Worm (Caenorhabditis elegans) whole organism, L2 larva: ENCODE results near the gene tbc-20.

ENCODE experiments used
- F13H6.1 ChIP-seq: sonication (generic microtip); optimal IDR thresholded peaks from 2 replicates; lab custom pipeline; 2016; ENCODE audit warnings: missing genetic modification characterization, missing compliant biosample characterization
- R02D3.7 ChIP-seq: fragments of 150-350 bp; optimal IDR thresholded peaks from 2 replicates; lab custom pipeline; 2014; ENCODE audit warnings: missing biosample characterization, missing genetic modification characterization
- Y55F3AM.14 ChIP-seq: fragments of 200-800 bp; sonication (Bioruptor generic); optimal IDR thresholded peaks from 2 replicates; lab custom pipeline; 2018; ENCODE audit warnings: mild to moderate bottlenecking, missing genetic modification characterization, missing compliant biosample characterization
- alr-1 ChIP-seq: fragments of 150-350 bp; optimal IDR thresholded peaks from 2 replicates; lab custom pipeline; 2014; ENCODE audit warnings: missing biosample characterization, missing genetic modification characterization
- ama-1 ChIP-seq: fragments of 150-350 bp; optimal IDR thresholded peaks from 2 replicates; lab custom pipeline; 2018; ENCODE audit warnings: inconsistent platforms
- blmp-1 ChIP-seq: sonication (generic microtip); optimal IDR thresholded peaks from 2 replicates; lab custom pipeline; 2017; ENCODE audit warnings: missing genetic modification characterization, mild to moderate bottlenecking, missing compliant biosample characterization, antibody characterized with exemption, moderate library complexity; ENCODE audit not compliant: insufficient read depth
- dmd-4 ChIP-seq: sonication (generic microtip); optimal IDR thresholded peaks from 2 replicates; lab custom pipeline; 2017; ENCODE audit warnings: missing biosample characterization, missing genetic modification characterization
- egl-27 ChIP-seq: sonication (generic microtip); optimal IDR thresholded peaks from 3 replicates; lab custom pipeline; 2017; ENCODE audit warnings: missing biosample characterization, missing genetic modification reagents, missing genetic modification characterization
- elt-1 ChIP-seq: fragments of 150-350 bp; optimal IDR thresholded peaks from 2 replicates; lab custom pipeline; 2014; ENCODE audit warnings: missing biosample characterization, missing genetic modification characterization
- fos-1 ChIP-seq: fragments of 150-350 bp; optimal IDR thresholded peaks from 2 replicates; lab custom pipeline; 2014; ENCODE audit warnings: missing biosample characterization, missing genetic modification characterization
- lin-13 ChIP-seq: fragments of 150-350 bp; optimal IDR thresholded peaks from 2 replicates; lab custom pipeline; 2014; ENCODE audit warnings: missing biosample characterization, missing genetic modification reagents, missing genetic modification characterization
- lsy-2 ChIP-seq, 2 experiments: fragments of 150-350 bp in 1 of 2; sonication (generic microtip) in 1 of 2; optimal IDR thresholded peaks; 2 replicates each; lab custom pipeline; 2014 to 2017; ENCODE audit warnings: missing biosample characterization in 2 of 2, missing genetic modification characterization in 2 of 2
- mdl-1 ChIP-seq, 2 experiments: fragments of 150-350 bp in 1 of 2; sonication (generic microtip) in 1 of 2; optimal IDR thresholded peaks; 2 replicates each; lab custom pipeline; 2017; ENCODE audit warnings: missing biosample characterization in 2 of 2, missing genetic modification characterization in 2 of 2
- nhr-11 ChIP-seq: fragments of 150-350 bp; optimal IDR thresholded peaks from 2 replicates; lab custom pipeline; 2014; ENCODE audit warnings: missing biosample characterization, missing genetic modification characterization
- nhr-12 ChIP-seq: fragments of 150-350 bp; optimal IDR thresholded peaks from 2 replicates; lab custom pipeline; 2014; ENCODE audit warnings: missing biosample characterization, missing genetic modification characterization
- nhr-129 ChIP-seq: fragments of 150-350 bp; optimal IDR thresholded peaks from 2 replicates; lab custom pipeline; 2014; ENCODE audit warnings: missing biosample characterization, missing genetic modification characterization
- nhr-21 ChIP-seq: fragments of 150-350 bp; optimal IDR thresholded peaks from 2 replicates; lab custom pipeline; 2014; ENCODE audit warnings: missing biosample characterization, missing genetic modification characterization
- nhr-25 ChIP-seq: fragments of 150-350 bp; sonication (generic microtip); optimal IDR thresholded peaks from 3 replicates; lab custom pipeline; 2014; ENCODE audit warnings: missing biosample characterization, missing genetic modification characterization
- peb-1 ChIP-seq: fragments of 150-350 bp; optimal IDR thresholded peaks from 2 replicates; lab custom pipeline; 2014; ENCODE audit warnings: missing biosample characterization, missing genetic modification characterization
- sem-4 ChIP-seq: fragments of 150-350 bp; optimal IDR thresholded peaks from 2 replicates; lab custom pipeline; 2014; ENCODE audit warnings: missing biosample characterization, missing genetic modification reagents, missing genetic modification characterization
- skn-1 ChIP-seq: sonication (generic microtip); optimal IDR thresholded peaks from 2 replicates; lab custom pipeline; 2017; ENCODE audit warnings: missing biosample characterization, missing genetic modification characterization
- sma-3 ChIP-seq: sonication (generic microtip); optimal IDR thresholded peaks from 2 replicates; lab custom pipeline; 2016; ENCODE audit warnings: missing genetic modification reagents, missing genetic modification characterization, missing compliant biosample characterization
- sma-9 ChIP-seq, 2 experiments: fragments of 150-350 bp in 1 of 2; sonication (generic microtip) in 1 of 2; optimal IDR thresholded peaks; 2 replicates each; lab custom pipeline; 2014 to 2016; ENCODE audit warnings: missing genetic modification characterization in 2 of 2, mild to moderate bottlenecking in 1 of 2, missing biosample characterization in 1 of 2, missing compliant biosample characterization in 1 of 2, missing genetic modification reagents in 1 of 2, moderate library complexity in 1 of 2
- snpc-4 ChIP-seq: fragments of 150-350 bp; optimal IDR thresholded peaks from 2 replicates; lab custom pipeline; 2014; ENCODE audit warnings: missing biosample characterization, missing genetic modification characterization
- zag-1 ChIP-seq: fragments of 150-350 bp; optimal IDR thresholded peaks from 2 replicates; lab custom pipeline; 2014; ENCODE audit warnings: missing biosample characterization, missing genetic modification characterization
- ztf-11 ChIP-seq: sonication (generic microtip); optimal IDR thresholded peaks from 2 replicates; lab custom pipeline; 2017; ENCODE audit warnings: missing biosample characterization, missing genetic modification characterization
- ztf-4 ChIP-seq: fragments of 150-350 bp; optimal IDR thresholded peaks from 2 replicates; lab custom pipeline; 2014; ENCODE audit warnings: missing biosample characterization, missing genetic modification characterization

tbc-20 gene

ce11 chrII:14822419-14822818 is 24.1 kb downstream of the tbc-20 start (continued):
- peak; percentile 86 for TF ChIP-seq F13H6.1 (tag; lab: Kevin White, UChicago)

- TF ChIP-seq sma-9 (GFP tag; optimal IDR thresholded peaks at IDR 0.05; lab: Kevin White, UChicago) (peak; percentile 36), sma-9 (tag; optimal IDR thresholded peaks at IDR 0.05; lab: Kevin White, UChicago) (no peak), nhr-21 (tag; lab: Kevin White, UChicago) (peak; percentile 68), ztf-11 (no peak), fos-1 (tag; lab: Kevin White, UChicago) (peak; percentile 1)
These were observed 27.1 kb downstream of the tbc-20 start for ce11 chrII:14825413-14825812.

DNA sequence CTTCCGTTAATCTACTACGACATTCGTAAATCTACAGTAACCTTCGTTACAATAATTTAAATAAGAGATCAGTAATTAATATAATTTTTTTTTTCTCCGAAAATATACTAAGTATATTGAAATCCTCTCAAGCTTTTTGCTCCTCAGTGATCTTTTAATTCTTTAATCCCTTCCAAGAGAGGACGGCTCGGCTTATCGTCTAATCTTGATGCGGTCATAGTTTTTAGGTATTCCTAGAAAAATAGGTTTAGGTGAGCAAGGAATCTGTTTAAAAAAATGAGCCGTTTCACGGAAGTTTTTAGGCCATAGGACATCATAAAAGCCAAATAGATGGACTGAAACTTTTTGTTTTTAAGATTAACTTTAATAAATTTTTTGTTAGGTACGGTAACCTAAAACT is 33.8 kb downstream of the tbc-20 start:
- TF ChIP-seq snpc-4 (tag; lab: Kevin White, UChicago) (no peak), sem-4 (tag; lab: Kevin White, UChicago) (no peak), blmp-1 (tag; lab: Kevin White, UChicago) (no peak), mdl-1 (tag; optimal IDR thresholded peaks at IDR 0.05; lab: Kevin White, UChicago) (no peak), nhr-25 (tag; lab: Kevin White, UChicago) (no peak), nhr-12 (no peak), peb-1 (tag; lab: Kevin White, UChicago) (no peak), skn-1 (tag; lab: Kevin White, UChicago) (no peak), R02D3.7 (tag; lab: Kevin White, UChicago) (no peak), alr-1 (tag; lab: Kevin White, UChicago) (no peak), Y55F3AM.14 (GFP tag; lab: Kevin White, UChicago) (no peak), dmd-4 (no peak), nhr-11 (no peak), zag-1 (no peak), lin-13 (GFP tag; lab: Kevin White, UChicago) (no peak), sma-9 (GFP tag; optimal IDR thresholded peaks at IDR 0.05; lab: Kevin White, UChicago) (no peak), sma-9 (tag; optimal IDR thresholded peaks at IDR 0.05; lab: Kevin White, UChicago) (no peak)

- TF ChIP-seq elt-1 (no peak), nhr-25 (tag; lab: Kevin White, UChicago) (peak; percentile 33), sma-9 (GFP tag; optimal IDR thresholded peaks at IDR 0.05; lab: Kevin White, UChicago) (peak; percentile 80), sma-9 (tag; optimal IDR thresholded peaks at IDR 0.05; lab: Kevin White, UChicago) (no peak), snpc-4 (tag; lab: Kevin White, UChicago) (peak; percentile 51), sma-3 (GFP tag; lab: Kevin White, UChicago) (peak; percentile 16), nhr-21 (tag; lab: Kevin White, UChicago) (peak; percentile 72), ztf-4 (tag; lab: Kevin White, UChicago) (no peak), fos-1 (tag; lab: Kevin White, UChicago) (peak; percentile 39)
These were observed 40.4 kb downstream of the tbc-20 start for ce11 chrII:14838596-14839215.

ce11 chrII:14841253-14841652 is 43.0 kb downstream of the tbc-20 start:
- TF ChIP-seq sma-9 (GFP tag; optimal IDR thresholded peaks at IDR 0.05; lab: Kevin White, UChicago) (peak; percentile 16), sma-9 (tag; optimal IDR thresholded peaks at IDR 0.05; lab: Kevin White, UChicago) (no peak), dmd-4 (no peak), lsy-2 (tag; optimal IDR thresholded peaks at IDR 0.05; lab: Kevin White, UChicago) (peak in 1 of 2 experiments; percentile 81), ama-1 (no peak), nhr-129 (peak; percentile 39)

ce11 chrII:14843016-14843415 is 44.7 kb downstream of the tbc-20 start, which contains the start of gene cdh-7:
cdh-7 (plus strand) TSS chrII:14843229.
- TF ChIP-seq egl-27 (tag; lab: Kevin White, UChicago) = no peak

DNA sequence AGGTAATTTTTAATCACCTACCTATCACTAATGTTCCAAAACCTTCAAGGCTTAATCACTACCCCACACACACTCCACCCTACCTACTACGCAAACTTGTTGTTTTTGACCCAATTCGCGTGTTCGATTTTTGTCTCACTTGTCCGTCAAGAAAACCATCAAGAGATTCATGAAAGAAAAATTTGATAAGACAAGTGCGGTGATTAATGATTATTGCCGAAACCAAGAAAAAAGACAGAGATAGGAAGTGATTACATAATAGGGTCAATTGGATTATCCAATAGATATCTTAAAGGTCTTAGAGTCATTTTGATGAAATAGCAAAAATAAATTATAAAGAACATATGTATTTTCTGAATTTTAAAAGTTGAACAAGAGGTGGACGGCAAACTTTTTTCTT is 46.0 kb downstream of the tbc-20 start:
- TF ChIP-seq nhr-21 (tag; lab: Kevin White, UChicago) = peak; percentile 47
- TF ChIP-seq alr-1 (tag; lab: Kevin White, UChicago) = no peak
- TF ChIP-seq sma-3 (GFP tag; lab: Kevin White, UChicago) = peak; percentile 14
